Worm (Caenorhabditis elegans): Measurements from ENCODE around the gene clpr-2.

DNA sequence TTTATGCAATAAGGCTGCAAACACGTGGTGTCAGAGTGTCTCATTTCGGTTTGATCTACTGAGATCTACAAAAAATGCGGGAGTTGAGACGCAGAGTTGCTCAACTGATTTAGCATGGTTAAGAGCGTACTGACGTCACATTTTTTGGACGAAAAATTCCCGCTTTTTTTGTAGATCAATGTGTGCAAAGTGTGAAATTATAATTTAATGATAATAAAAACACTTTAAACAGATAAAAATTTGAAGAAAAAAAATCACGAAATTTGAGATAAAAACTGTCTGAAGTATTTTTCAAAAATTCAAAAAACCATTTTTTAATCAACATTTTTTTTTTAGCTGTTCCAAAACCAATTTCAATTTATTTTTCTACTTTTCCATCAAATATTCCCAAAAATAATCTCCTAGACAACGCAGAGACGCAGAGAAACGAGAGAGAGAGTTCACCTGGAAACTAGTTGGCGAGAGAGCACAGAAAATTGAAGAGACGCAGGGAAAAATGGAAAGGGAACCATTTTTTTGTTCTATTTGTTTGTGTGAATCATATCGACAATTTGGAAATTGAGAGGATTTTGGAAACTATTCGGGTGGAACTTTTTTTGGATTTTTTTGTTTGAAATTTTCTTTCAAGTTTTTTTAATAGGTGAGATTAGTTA, 38.4 kb downstream of the clpr-2 start:
- TF ChIP-seq repo-1 (tag; optimal IDR thresholded peaks at IDR 0.05) (no peak), F49E8.2 (tag; optimal IDR thresholded peaks at IDR 0.05; ENCODE audit: insufficient read depth) (no peak), nhr-90 (tag; optimal IDR thresholded peaks at IDR 0.05) (no peak), snpc-4 (GFP tag; optimal IDR thresholded peaks at IDR 0.05) (no peak), snpc-4 (tag; optimal IDR thresholded peaks at IDR 0.05) (no peak), egl-44 (GFP tag; IDR thresholded peaks at IDR 0.05) (no peak), attf-5 (GFP tag; optimal IDR thresholded peaks at IDR 0.05) (no peak)

Measured in whole organism, young adult.